Worm (Caenorhabditis elegans) whole organism, early embryonic: ENCODE measurements around the gene emb-30.
"Not testable (repeated sequence)": the region's sequence is repeated elsewhere in the genome, so short reads cannot be mapped to it uniquely, and the experiment has no call there.

ENCODE experiments used
- F13C5.2 ChIP-seq: sonication (generic microtip); optimal IDR thresholded peaks from 2 replicates; lab custom pipeline; 2017; ENCODE audit warnings: mild to moderate bottlenecking, missing genetic modification characterization, inconsistent platforms, missing compliant biosample characterization
- aly-1 ChIP-seq: sonication (generic microtip); optimal IDR thresholded peaks from 2 replicates; lab custom pipeline; 2016; ENCODE audit warnings: missing genetic modification characterization, missing compliant biosample characterization
- ama-1 ChIP-seq: fragments of 150-350 bp; optimal IDR thresholded peaks from 2 replicates; lab custom pipeline; 2014
- ceh-13 ChIP-seq: fragments of 200-800 bp; sonication (Bioruptor generic); optimal IDR thresholded peaks from 2 replicates; lab custom pipeline; 2018; ENCODE audit warnings: mild to moderate bottlenecking, missing genetic modification characterization, missing compliant biosample characterization
- ceh-36 ChIP-seq: sonication (generic microtip); optimal IDR thresholded peaks from 2 replicates; lab custom pipeline; 2016; ENCODE audit warnings: missing genetic modification characterization, inconsistent platforms, missing compliant biosample characterization
- flt-1 ChIP-seq: fragments of 200-800 bp; sonication (Bioruptor generic); IDR thresholded peaks from 2 replicates; pipeline ENCODE4 v1.3.6; 2022; ENCODE audit warnings: missing genetic modification characterization, missing compliant biosample characterization
- hmbx-1 ChIP-seq: sonication (generic microtip); optimal IDR thresholded peaks from 2 replicates; lab custom pipeline; 2016; ENCODE audit warnings: mild to moderate bottlenecking, missing genetic modification characterization, missing compliant biosample characterization
- hnd-1 ChIP-seq: sonication (generic microtip); optimal IDR thresholded peaks from 2 replicates; lab custom pipeline; 2016; ENCODE audit warnings: missing genetic modification characterization, missing compliant biosample characterization
- pes-1 ChIP-seq: fragments of 200-800 bp; sonication (Bioruptor generic); IDR thresholded peaks from 2 replicates; pipeline ENCODE4 v1.3.6; 2022; ENCODE audit warnings: missing genetic modification reagents, missing genetic modification characterization, missing compliant biosample characterization
- scrt-1 ChIP-seq: fragments of 200-800 bp; sonication (Bioruptor generic); IDR thresholded peaks from 2 replicates; pipeline ENCODE4 v1.3.6; 2022; ENCODE audit warnings: missing genetic modification characterization, missing compliant biosample characterization
- sea-1 ChIP-seq: fragments of 200-800 bp; sonication (Bioruptor generic); conservative IDR thresholded peaks from 2 replicates; pipeline ENCODE4 v1.3.6; 2022; ENCODE audit warnings: missing genetic modification characterization, missing compliant biosample characterization
- tbx-11 ChIP-seq: fragments of 200-800 bp; sonication (Bioruptor generic); IDR thresholded peaks from 2 replicates; pipeline ENCODE4 v1.3.6; 2022; ENCODE audit warnings: missing genetic modification characterization, missing compliant biosample characterization
- tbx-37 ChIP-seq: fragments of 200-800 bp; sonication (Bioruptor generic); conservative IDR thresholded peaks from 2 replicates; pipeline ENCODE4 v1.3.6; 2022; ENCODE audit warnings: missing genetic modification reagents, missing genetic modification characterization, missing compliant biosample characterization
- tra-4 ChIP-seq: sonication (generic microtip); optimal IDR thresholded peaks from 2 replicates; lab custom pipeline; 2017; ENCODE audit warnings: missing genetic modification characterization, missing compliant biosample characterization

ce11 chrIII:9449351-9449750 is 8.1 kb upstream of the emb-30 start:
- TF ChIP-seq ama-1 (lab: Kevin White, UChicago); tbx-37 (GFP tag; lab: Robert Waterston, UW); tbx-11 (GFP tag; lab: Robert Waterston, UW); ceh-36 (tag; lab: Kevin White, UChicago); flt-1 (GFP tag; lab: Robert Waterston, UW); F13C5.2; scrt-1; hnd-1 (tag; lab: Kevin White, UChicago); ceh-13 (GFP tag; lab: Kevin White, UChicago); sea-1 (GFP tag; lab: Robert Waterston, UW); hmbx-1 (tag; lab: Kevin White, UChicago); tra-4 (tag; lab: Kevin White, UChicago); aly-1 (tag; lab: Kevin White, UChicago): not testable (repeated sequence)
- TF ChIP-seq pes-1 (GFP tag; lab: Robert Waterston, UW) = 0 out of 2 replicates have a peak, but pooled peaks have one; percentile 13
